Fruit fly (Drosophila melanogaster): ENCODE measurements around the gene CG33061.

Gene CG33061

dm6 chr3L:16285346-16285911 is 44.2 kb upstream of the CG33061 start, which contains the start of gene CG13047 (continued):
- TF ChIP-seq ind (GFP tag; optimal IDR thresholded peaks at IDR 0.05) = no peak
- peak; percentile 11 for TF ChIP-seq CG2712 (tag; optimal IDR thresholded peaks at IDR 0.05)
- peak; percentile 7 for TF ChIP-seq Blimp-1 (GFP tag; optimal IDR thresholded peaks at IDR 0.05)
- TF ChIP-seq CG11504 (tag; optimal IDR thresholded peaks at IDR 0.05) = peak; percentile 55
- no peak for TF ChIP-seq Hsf (GFP tag; optimal IDR thresholded peaks at IDR 0.05)
- 0 out of 4 replicates have a peak, but pooled peaks have one; percentile 24 for TF ChIP-seq chinmo (GFP tag; IDR thresholded peaks at IDR 0.05; ENCODE audit: partially characterized antibody)
- TF ChIP-seq nmo (GFP tag; optimal IDR thresholded peaks at IDR 0.05) = peak; percentile 9
- no peak for TF ChIP-seq CG9797 (GFP tag; optimal IDR thresholded peaks at IDR 0.05)
- no peak for TF ChIP-seq YL-1 (GFP tag; optimal IDR thresholded peaks at IDR 0.05)
- no peak for TF ChIP-seq tio (GFP tag; optimal IDR thresholded peaks at IDR 0.05)
- peak; percentile 22 for TF ChIP-seq phol (tag; optimal IDR thresholded peaks at IDR 0.05)
- TF ChIP-seq shn (GFP tag; optimal IDR thresholded peaks at IDR 0.05) = no peak
- TF ChIP-seq CG15269 (tag; optimal IDR thresholded peaks at IDR 0.05) = peak; percentile 28
- TF ChIP-seq bsh (GFP tag; optimal IDR thresholded peaks at IDR 0.05) = no peak
- peak; percentile 44 for TF ChIP-seq dmrt99B (tag; optimal IDR thresholded peaks at IDR 0.05)
- TF ChIP-seq btn (GFP tag; optimal IDR thresholded peaks at IDR 0.05) = no peak
- TF ChIP-seq her (GFP tag; optimal IDR thresholded peaks at IDR 0.05) = no peak
- TF ChIP-seq hkb (optimal IDR thresholded peaks at IDR 0.05) = no peak
- TF ChIP-seq hkb (GFP tag; IDR thresholded peaks at IDR 0.05) = no peak
- peak; percentile 36 for TF ChIP-seq Sox102F (GFP tag; optimal IDR thresholded peaks at IDR 0.05)
- 0 out of 3 replicates have a peak, but pooled peaks have one; percentile 21 for TF ChIP-seq tgo (GFP tag; IDR thresholded peaks at IDR 0.05)
- no peak for TF ChIP-seq CG43689 (GFP tag; IDR thresholded peaks at IDR 0.05)
- peak; percentile 36 for TF ChIP-seq CG2678 (tag; optimal IDR thresholded peaks at IDR 0.05)
- no peak for TF ChIP-seq sug (tag; optimal IDR thresholded peaks at IDR 0.05)

DNA sequence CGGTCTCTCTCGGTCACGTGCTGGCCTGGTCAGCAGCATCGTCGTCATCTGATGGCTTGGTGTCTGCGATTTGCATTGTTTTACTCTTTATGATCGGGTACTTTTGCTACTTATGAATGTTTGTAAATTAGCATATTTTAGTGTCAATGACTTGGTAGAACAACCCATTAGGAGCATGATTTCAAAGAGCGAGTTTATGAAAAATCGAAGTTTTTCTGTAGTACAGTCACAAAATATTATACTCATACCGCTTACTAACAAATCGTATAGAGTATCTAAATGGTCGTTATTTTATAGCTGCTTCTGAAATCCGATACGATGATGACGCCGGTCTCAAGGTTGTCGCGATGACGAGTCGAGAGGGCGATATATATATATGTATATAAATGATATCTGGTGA is 43.3 kb upstream of the CG33061 start:
- TF ChIP-seq sc (optimal IDR thresholded peaks at IDR 0.05) (no peak), sc (GFP tag; optimal IDR thresholded peaks at IDR 0.05) (no peak), CG4854 (GFP tag; optimal IDR thresholded peaks at IDR 0.05) (no peak), sens (GFP tag) (peak; percentile 74), CG32772 (GFP tag; IDR thresholded peaks at IDR 0.05) (0 out of 2 replicates have a peak, but pooled peaks have one; percentile 8), exex (tag; optimal IDR thresholded peaks at IDR 0.05) (no peak), CG17829 (tag; optimal IDR thresholded peaks at IDR 0.05) (no peak), NfI (GFP tag; optimal IDR thresholded peaks at IDR 0.05) (no peak), chm (GFP tag; IDR thresholded peaks at IDR 0.05) (no peak), CG31441 (GFP tag; IDR thresholded peaks at IDR 0.05) (0 out of 2 replicates have a peak, but pooled peaks have one; percentile 29), CG12769 (tag; optimal IDR thresholded peaks at IDR 0.05) (peak; percentile 39), CG9437 (GFP tag; optimal IDR thresholded peaks at IDR 0.05) (no peak), CG15514 (GFP tag; optimal IDR thresholded peaks at IDR 0.05) (no peak), pb (GFP tag; optimal IDR thresholded peaks at IDR 0.05) (no peak), Fer2 (tag; optimal IDR thresholded peaks at IDR 0.05) (no peak), CG4360 (GFP tag; IDR thresholded peaks at IDR 0.05) (no peak), her (GFP tag; optimal IDR thresholded peaks at IDR 0.05) (no peak), CG12744 (GFP tag; optimal IDR thresholded peaks at IDR 0.05) (no peak), trh (GFP tag; optimal IDR thresholded peaks at IDR 0.05) (no peak), Meics (GFP tag; optimal IDR thresholded peaks at IDR 0.05) (no peak), nau (GFP tag; optimal IDR thresholded peaks at IDR 0.05) (no peak), CG4820 (GFP tag; optimal IDR thresholded peaks at IDR 0.05) (no peak), CG34224 (GFP tag; IDR thresholded peaks at IDR 0.05; ENCODE audit: partially characterized antibody) (no peak), ERR (GFP tag; optimal IDR thresholded peaks at IDR 0.05) (no peak), disco-r (GFP tag; optimal IDR thresholded peaks at IDR 0.05) (no peak), Tbp (GFP tag; optimal IDR thresholded peaks at IDR 0.05) (no peak), ase (GFP tag; IDR thresholded peaks at IDR 0.05) (no peak), CG10979 (tag; optimal IDR thresholded peaks at IDR 0.05) (no peak)
